Fruit fly (Drosophila melanogaster) ovary, adult (tissue): ENCODE data around the gene CG2747.

ENCODE experiments used
- CG17801 ChIP-seq: fragments of 200-800 bp; optimal IDR thresholded peaks from 2 replicates; lab custom pipeline; 2019; ENCODE audit warnings: missing biosample characterization, mild to moderate bottlenecking, missing genetic modification characterization, moderate library complexity; ENCODE audit not compliant: partially characterized antibody

Gene CG2747

dm6 chr3R:8007595-8008255 lies 22.9 kb downstream of the CG2747 start, which contains the start of gene CG2767:
Gene CG2767, minus strand, starts transcription at chr3R:8008110.
- no peak for TF ChIP-seq CG17801 (GFP tag; lab: Kevin White, UChicago)

DNA sequence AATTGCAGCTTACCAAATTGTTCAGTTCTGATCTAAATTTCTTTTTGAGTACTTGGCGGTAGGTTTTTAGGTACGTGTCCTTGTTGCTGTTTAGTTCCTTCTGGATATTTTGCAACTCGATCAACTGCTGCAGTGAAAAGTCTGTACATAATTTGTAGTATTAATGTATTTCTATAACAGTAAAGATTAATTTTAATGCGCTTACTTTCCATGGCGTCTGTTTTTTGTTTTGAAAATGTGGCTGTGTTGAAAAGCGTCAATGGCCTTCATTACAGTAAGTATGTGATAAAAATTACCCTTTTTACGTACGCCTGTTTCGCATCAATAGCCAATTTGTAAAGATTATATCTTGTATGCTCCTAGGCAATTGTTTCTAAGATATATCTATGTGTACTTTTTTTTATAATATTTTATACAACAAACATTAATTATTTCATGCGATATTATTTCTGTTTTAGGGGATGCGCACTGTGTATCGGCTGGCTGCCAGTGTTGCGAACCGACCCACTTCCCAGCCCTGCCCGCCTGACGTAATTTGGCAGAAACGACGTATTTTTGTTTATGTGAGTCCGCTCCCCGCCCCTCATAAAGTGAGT lies 29.4 kb downstream of the CG2747 start, which contains the start of the genes Kmn2 and CG2698:
TSS of gene Kmn2 (minus strand) at position 236 of the 596 bp plus-strand sequence.
TSS of gene CG2698 (plus strand) at position 489 of the 596 bp plus-strand sequence.
- TF ChIP-seq CG17801 (GFP tag; lab: Kevin White, UChicago), result peak; percentile 90

- TF ChIP-seq CG17801 (GFP tag; lab: Kevin White, UChicago), result no peak
Measured at dm6 chr3R:7999530-8000116, 31.0 kb downstream of the CG2747 start, which contains the start of gene PIG-H. Gene PIG-H, plus strand, starts transcription at chr3R:7999832.

- no peak for TF ChIP-seq CG17801 (GFP tag; lab: Kevin White, UChicago)
Measured at dm6 chr3R:7998778-7999177, 31.8 kb downstream of the CG2747 start.

- no peak for TF ChIP-seq CG17801 (GFP tag; lab: Kevin White, UChicago)
Measured at dm6 chr3R:7995722-7996121, 34.9 kb downstream of the CG2747 start, which contains the start of gene Elovl7. Gene Elovl7, minus strand, starts transcription at chr3R:7995852.

DNA sequence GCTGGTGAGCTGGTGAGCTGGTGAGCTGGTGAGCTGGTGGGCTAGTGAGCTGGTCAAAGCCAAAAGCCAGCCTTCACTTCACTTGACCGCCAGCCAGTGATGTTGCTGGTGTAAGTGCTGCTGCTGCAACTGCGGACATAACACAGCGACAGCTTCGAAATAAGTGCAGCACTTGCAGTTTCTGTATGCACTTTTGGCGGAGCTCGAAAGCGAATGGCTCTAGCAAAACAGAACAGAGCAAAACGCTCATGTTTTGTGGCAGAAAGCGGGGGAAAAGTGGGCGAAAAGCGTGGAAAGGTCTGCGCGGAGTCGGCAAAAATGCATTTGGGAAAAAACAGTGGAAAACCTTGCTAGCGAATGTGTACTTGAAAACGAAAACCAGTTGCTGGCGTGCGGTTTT lies 36.0 kb downstream of the CG2747 start:
- no peak for TF ChIP-seq CG17801 (GFP tag; lab: Kevin White, UChicago)

DNA sequence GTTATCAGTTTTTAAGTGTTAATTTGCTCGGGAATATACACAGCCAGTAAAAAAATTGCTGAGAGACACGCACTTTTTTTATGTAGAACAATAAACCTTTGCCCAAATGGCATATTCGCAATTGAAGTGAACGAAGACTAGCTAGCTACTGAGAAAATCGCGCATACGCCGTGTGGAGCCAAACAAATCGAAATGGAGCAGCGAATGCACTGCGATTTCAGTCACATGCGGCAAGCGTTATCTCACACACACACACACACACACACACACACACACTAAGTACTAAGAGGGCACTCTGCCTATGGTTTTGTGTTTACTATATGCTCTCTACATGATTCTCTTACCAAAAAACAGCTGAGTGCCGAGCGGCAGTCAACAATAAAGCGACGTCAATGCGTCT lies 37.1 kb downstream of the CG2747 start:
- no peak for TF ChIP-seq CG17801 (GFP tag; lab: Kevin White, UChicago)

DNA sequence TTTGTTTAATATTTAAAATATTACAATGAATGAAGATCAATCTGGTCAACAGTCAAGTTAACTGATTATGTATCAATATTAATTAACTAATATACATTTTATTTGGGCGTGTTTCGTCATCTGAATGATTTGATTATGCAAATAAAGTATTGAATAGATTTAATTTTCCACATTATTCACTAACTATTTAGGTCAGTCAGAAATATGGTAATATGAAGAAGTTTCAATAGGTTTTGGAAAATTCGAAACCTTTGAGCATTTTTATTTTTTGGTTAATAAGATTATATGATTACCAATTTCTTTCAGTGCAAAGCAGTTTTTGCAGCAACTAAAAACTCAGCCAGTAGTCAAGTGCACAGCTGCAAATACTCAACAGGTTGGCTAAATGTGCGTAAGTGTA lies 38.5 kb downstream of the CG2747 start:
- no peak for TF ChIP-seq CG17801 (GFP tag; lab: Kevin White, UChicago)

DNA sequence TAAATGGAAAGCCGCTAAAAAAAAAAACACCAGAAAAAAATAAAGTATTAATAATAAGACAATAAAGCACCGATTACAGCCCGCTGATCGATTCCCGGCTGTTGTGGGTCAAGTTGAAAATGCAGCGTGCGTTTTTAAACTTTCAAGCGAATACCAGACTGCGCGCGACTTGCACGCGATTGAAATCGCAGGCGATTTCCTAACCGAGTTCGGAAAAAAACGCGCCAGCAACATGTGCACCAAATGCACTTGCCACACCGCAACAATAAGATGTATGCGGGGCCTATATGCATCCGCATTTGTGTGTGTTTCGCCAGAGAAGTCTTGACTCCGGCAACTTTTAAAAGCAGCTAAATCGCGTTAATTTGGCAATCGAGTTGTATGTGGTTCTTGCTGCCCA lies 39.1 kb downstream of the CG2747 start:
- no peak for TF ChIP-seq CG17801 (GFP tag; lab: Kevin White, UChicago)

- no peak for TF ChIP-seq CG17801 (GFP tag; lab: Kevin White, UChicago)
Measured at dm6 chr3R:7990799-7991423, 39.7 kb downstream of the CG2747 start.

- TF ChIP-seq CG17801 (GFP tag; lab: Kevin White, UChicago), result no peak
Measured at dm6 chr3R:7990257-7990656, 40.3 kb downstream of the CG2747 start.

DNA sequence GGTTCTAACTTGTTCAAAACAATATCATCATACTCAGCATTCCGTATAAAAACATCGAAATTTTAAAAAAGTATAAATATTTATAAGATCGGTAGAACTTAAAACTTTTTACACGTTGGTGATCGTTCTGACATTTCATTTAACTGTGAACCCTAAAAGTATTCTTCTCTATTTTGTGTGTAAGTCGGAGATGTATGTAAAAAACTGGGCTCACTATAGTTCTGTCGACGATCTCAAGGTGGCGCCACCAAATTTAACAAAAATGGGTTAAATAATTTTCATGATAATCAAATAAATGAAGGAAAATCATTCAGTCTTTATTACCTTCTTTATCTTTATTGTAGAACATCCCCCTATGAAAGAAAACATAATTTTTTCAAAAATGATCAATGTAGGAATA lies 49.2 kb downstream of the CG2747 start:
- no peak for TF ChIP-seq CG17801 (GFP tag; lab: Kevin White, UChicago)

dm6 chr3R:7980222-7980621 lies 50.4 kb downstream of the CG2747 start, which contains the start of gene Sfp84E:
Gene Sfp84E, minus strand, starts transcription at chr3R:7980322.
- no peak for TF ChIP-seq CG17801 (GFP tag; lab: Kevin White, UChicago)

dm6 chr3R:7978379-7979009 lies 52.1 kb downstream of the CG2747 start, which contains the start of the genes CD98hc and Os-C:
Gene CD98hc, minus strand, starts transcription at chr3R:7978428.
Gene Os-C, plus strand, starts transcription at chr3R:7978959.
- no peak for TF ChIP-seq CG17801 (GFP tag; lab: Kevin White, UChicago)
